Comparison of ENCODE assay signal across 8 worm cellular contexts in genomic region chrV:19189963-19190597, ce11.
TF ChIP-seq lines count a peak whose summit lies in the region.

Gene Y39B6A.3, minus strand, starts transcription at chrV:19190013.
Gene pph-5, plus strand, starts transcription at chrV:19190547.

TF ChIP-seq in whole organism, L1 larva, 84 proteins besides CTCF, POLR2A, EP300 and RAD21 (continues in another document):
- TF ChIP-seq ztf-11 (tag; optimal IDR thresholded peaks at IDR 0.05; lab: Kevin White, UChicago) (no peak), ceh-63 (GFP tag; optimal IDR thresholded peaks at IDR 0.05; lab: Kevin White, UChicago) (no peak), zag-1 (tag; optimal IDR thresholded peaks at IDR 0.05; lab: Kevin White, UChicago) (no peak), isw-1 (GFP tag; IDR thresholded peaks at IDR 0.05; lab: Robert Waterston, UW) (peak; percentile 61), lin-39 (tag; optimal IDR thresholded peaks at IDR 0.05; lab: Kevin White, UChicago) (peak; percentile 23), xbp-1 (tag; optimal IDR thresholded peaks at IDR 0.05; lab: Kevin White, UChicago) (peak; percentile 70), mep-1 (tag; optimal IDR thresholded peaks at IDR 0.05; lab: Kevin White, UChicago) (peak; percentile 44), nhr-237 (tag; optimal IDR thresholded peaks at IDR 0.05; lab: Kevin White, UChicago) (no peak), ceh-82 (tag; optimal IDR thresholded peaks at IDR 0.05; lab: Kevin White, UChicago) (peak in 1 of 3 experiments; percentile 28), pax-3 (tag; optimal IDR thresholded peaks at IDR 0.05; lab: Kevin White, UChicago) (peak; percentile 38), dpl-1 (GFP tag; optimal IDR thresholded peaks at IDR 0.05; lab: Kevin White, UChicago) (peak; percentile 36 to 52 (median 36))

TF ChIP-seq in whole organism, L2 larva, 48 proteins besides CTCF, POLR2A, EP300 and RAD21 (continues in another document):
- TF ChIP-seq lin-39 (tag; optimal IDR thresholded peaks at IDR 0.05; lab: Kevin White, UChicago) (no peak), R02D3.7 (tag; optimal IDR thresholded peaks at IDR 0.05; lab: Kevin White, UChicago) (peak; percentile 95), nhr-12 (tag; optimal IDR thresholded peaks at IDR 0.05; lab: Kevin White, UChicago) (no peak), lin-13 (GFP tag; optimal IDR thresholded peaks at IDR 0.05; lab: Kevin White, UChicago) (peak; percentile 71), elt-3 (tag; optimal IDR thresholded peaks at IDR 0.05; lab: Kevin White, UChicago) (no peak), nhr-129 (tag; optimal IDR thresholded peaks at IDR 0.05; lab: Kevin White, UChicago) (peak; percentile 31), gmeb-1 (tag; optimal IDR thresholded peaks at IDR 0.05; lab: Kevin White, UChicago) (peak; percentile 39), lsy-2 (tag; optimal IDR thresholded peaks at IDR 0.05; lab: Kevin White, UChicago) (peak; percentile 34 to 70), C34F6.9 (tag; optimal IDR thresholded peaks at IDR 0.05; lab: Kevin White, UChicago) (peak; percentile 62), crh-2 (tag; optimal IDR thresholded peaks at IDR 0.05; lab: Kevin White, UChicago) (peak; percentile 44), nhr-23 (tag; optimal IDR thresholded peaks at IDR 0.05; lab: Kevin White, UChicago) (no peak), unc-55 (GFP tag; optimal IDR thresholded peaks at IDR 0.05; lab: Kevin White, UChicago) (peak; percentile 32)

TF ChIP-seq in whole organism, L3 larva, 47 proteins besides CTCF, POLR2A, EP300 and RAD21 (continues in another document):
- TF ChIP-seq lin-39 (tag; optimal IDR thresholded peaks at IDR 0.05; lab: Kevin White, UChicago) (no peak), R02D3.7 (tag; optimal IDR thresholded peaks at IDR 0.05; lab: Kevin White, UChicago) (peak; percentile 97), ceh-82 (tag; optimal IDR thresholded peaks at IDR 0.05; lab: Kevin White, UChicago) (no peak), ceh-28 (tag; optimal IDR thresholded peaks at IDR 0.05; lab: Kevin White, UChicago) (peak; percentile 0), lin-15B (tag; optimal IDR thresholded peaks at IDR 0.05; lab: Kevin White, UChicago) (peak; percentile 74), zag-1 (tag; optimal IDR thresholded peaks at IDR 0.05; lab: Kevin White, UChicago) (no peak), fkh-10 (GFP tag; optimal IDR thresholded peaks at IDR 0.05; lab: Kevin White, UChicago) (peak; percentile 1), pha-4 (tag; optimal IDR thresholded peaks at IDR 0.05; lab: Kevin White, UChicago) (peak; percentile 8), elt-2 (tag; optimal IDR thresholded peaks at IDR 0.05; lab: Kevin White, UChicago) (peak; percentile 25), nfya-1 (tag; optimal IDR thresholded peaks at IDR 0.05; lab: Kevin White, UChicago; ENCODE audit: insufficient read depth) (peak; percentile 23), ceh-16 (tag; optimal IDR thresholded peaks at IDR 0.05; lab: Kevin White, UChicago) (no peak), pqm-1 (tag; optimal IDR thresholded peaks at IDR 0.05; lab: Kevin White, UChicago) (peak; percentile 8)

TF ChIP-seq in whole organism, L4 larva, 104 proteins besides CTCF, POLR2A, EP300 and RAD21 (continues in another document):
- TF ChIP-seq nhr-48 (tag; optimal IDR thresholded peaks at IDR 0.05; lab: Kevin White, UChicago) (no peak), nhr-6 (tag; optimal IDR thresholded peaks at IDR 0.05; lab: Kevin White, UChicago) (no peak), lir-3 (tag; optimal IDR thresholded peaks at IDR 0.05; lab: Kevin White, UChicago) (no peak), fkh-10 (GFP tag; optimal IDR thresholded peaks at IDR 0.05; lab: Kevin White, UChicago) (no peak), spr-3 (GFP tag; optimal IDR thresholded peaks at IDR 0.05; lab: Kevin White, UChicago) (no peak), tra-1 (GFP tag; IDR thresholded peaks at IDR 0.05; lab: Robert Waterston, UW) (no peak), ctbp-1 (GFP tag; IDR thresholded peaks at IDR 0.05; lab: Robert Waterston, UW) (no peak), aha-1 (tag; lab: Kevin White, UChicago) (peak; percentile 24), arid-1 (GFP tag; conservative IDR thresholded peaks at IDR 0.05; lab: Robert Waterston, UW) (no peak), dve-1 (tag; optimal IDR thresholded peaks at IDR 0.05; lab: Kevin White, UChicago; ENCODE audit: insufficient read depth) (peak; percentile 19), R02D3.7 (tag; optimal IDR thresholded peaks at IDR 0.05; lab: Kevin White, UChicago) (peak; percentile 94), daf-12 (tag; optimal IDR thresholded peaks at IDR 0.05; lab: Kevin White, UChicago) (no peak), egl-27 (tag; optimal IDR thresholded peaks at IDR 0.05; lab: Kevin White, UChicago) (no peak)

TF ChIP-seq in whole organism, early embryonic, 17 proteins besides CTCF, POLR2A, EP300 and RAD21:
- TF ChIP-seq F13C5.2 (tag; optimal IDR thresholded peaks at IDR 0.05; lab: Kevin White, UChicago) (peak; percentile 28), pes-1 (GFP tag; IDR thresholded peaks at IDR 0.05; lab: Robert Waterston, UW) (no peak), tbx-11 (GFP tag; IDR thresholded peaks at IDR 0.05; lab: Robert Waterston, UW) (0 out of 2 replicates have a peak, but pooled peaks have one; percentile 11)

TF ChIP-seq in whole organism, late embryonic, 69 proteins besides CTCF, POLR2A, EP300 and RAD21:
- no peak for TF ChIP-seq ceh-24 (tag; optimal IDR thresholded peaks at IDR 0.05; lab: Kevin White, UChicago)
- TF ChIP-seq nfya-1 (tag; optimal IDR thresholded peaks at IDR 0.05; lab: Kevin White, UChicago), result peak; percentile 3
- TF ChIP-seq unc-55 (GFP tag; optimal IDR thresholded peaks at IDR 0.05; lab: Kevin White, UChicago), result no peak
- peak; percentile 36 for TF ChIP-seq unc-42 (tag; optimal IDR thresholded peaks at IDR 0.05; lab: Kevin White, UChicago)

TF ChIP-seq in whole organism, mixed stage, embryonic, 35 proteins besides CTCF, POLR2A, EP300 and RAD21 (continues in another document):
- TF ChIP-seq nhr-237 (tag; optimal IDR thresholded peaks at IDR 0.05; lab: Kevin White, UChicago) (peak; percentile 57), drap-1 (GFP tag; optimal IDR thresholded peaks at IDR 0.05; lab: Kevin White, UChicago) (no peak), cnd-1 (tag; optimal IDR thresholded peaks at IDR 0.05; lab: Kevin White, UChicago) (no peak), ham-2 (GFP tag; optimal IDR thresholded peaks at IDR 0.05; lab: Kevin White, UChicago) (no peak), mab-5 (tag; optimal IDR thresholded peaks at IDR 0.05; lab: Kevin White, UChicago) (no peak), tbx-8 (GFP tag; optimal IDR thresholded peaks at IDR 0.05; lab: Kevin White, UChicago) (no peak), hlh-1 (tag; optimal IDR thresholded peaks at IDR 0.05; lab: Kevin White, UChicago) (no peak), ztf-11 (tag; optimal IDR thresholded peaks at IDR 0.05; lab: Kevin White, UChicago) (no peak), sptf-1 (tag; optimal IDR thresholded peaks at IDR 0.05; lab: Kevin White, UChicago) (peak; percentile 13), mep-1 (tag; optimal IDR thresholded peaks at IDR 0.05; lab: Kevin White, UChicago) (peak; percentile 20), elt-1 (tag; optimal IDR thresholded peaks at IDR 0.05; lab: Kevin White, UChicago; ENCODE audit: borderline replicate concordance, insufficient read depth) (no peak), elt-3 (tag; optimal IDR thresholded peaks at IDR 0.05; lab: Kevin White, UChicago) (no peak), flh-1 (GFP tag; optimal IDR thresholded peaks at IDR 0.05; lab: Kevin White, UChicago) (no peak), lsy-2 (tag; optimal IDR thresholded peaks at IDR 0.05; lab: Kevin White, UChicago) (peak; percentile 13), unc-39 (tag; optimal IDR thresholded peaks at IDR 0.05; lab: Kevin White, UChicago) (no peak), M03D4.4 (tag; optimal IDR thresholded peaks at IDR 0.05; lab: Kevin White, UChicago) (no peak), ces-1 (GFP tag; optimal IDR thresholded peaks at IDR 0.05; lab: Kevin White, UChicago) (peak; percentile 20), nhr-2 (tag; optimal IDR thresholded peaks at IDR 0.05; lab: Kevin White, UChicago) (no peak), ceh-83 (GFP tag; optimal IDR thresholded peaks at IDR 0.05; lab: Kevin White, UChicago) (no peak), zip-8 (tag; optimal IDR thresholded peaks at IDR 0.05; lab: Kevin White, UChicago) (no peak), mls-2 (tag; optimal IDR thresholded peaks at IDR 0.05; lab: Kevin White, UChicago) (no peak), sem-2 (GFP tag; optimal IDR thresholded peaks at IDR 0.05; lab: Kevin White, UChicago) (no peak)

TF ChIP-seq in whole organism, young adult, 124 proteins besides CTCF, POLR2A, EP300 and RAD21:
- peak; percentile 98 for TF ChIP-seq attf-3 (GFP tag; conservative IDR thresholded peaks at IDR 0.05; lab: Robert Waterston, UW)
- peak; percentile 31 for TF ChIP-seq K12H6.12 (tag; optimal IDR thresholded peaks at IDR 0.05; lab: Kevin White, UChicago)
- TF ChIP-seq attf-5 (GFP tag; optimal IDR thresholded peaks at IDR 0.05; lab: Kevin White, UChicago), result peak; percentile 69
- TF ChIP-seq K11D2.4 (GFP tag; IDR thresholded peaks at IDR 0.05; lab: Robert Waterston, UW), result 0 out of 2 replicates have a peak, but pooled peaks have one; percentile 38
- no peak for TF ChIP-seq hlh-12 (tag; optimal IDR thresholded peaks at IDR 0.05; lab: Kevin White, UChicago)
- no peak for TF ChIP-seq snpc-4 (GFP tag; optimal IDR thresholded peaks at IDR 0.05; lab: Kevin White, UChicago)
- TF ChIP-seq snpc-4 (tag; optimal IDR thresholded peaks at IDR 0.05; lab: Kevin White, UChicago), result peak in 1 of 4 experiments; percentile 36
- peak; percentile 36 for TF ChIP-seq lin-40 (tag; optimal IDR thresholded peaks at IDR 0.05; lab: Kevin White, UChicago)
- no peak for TF ChIP-seq ztf-18 (tag; optimal IDR thresholded peaks at IDR 0.05; lab: Kevin White, UChicago)
- no peak for TF ChIP-seq rcor-1 (GFP tag; IDR thresholded peaks at IDR 0.05; lab: Robert Waterston, UW)
- TF ChIP-seq snpc-3.4 (tag; optimal IDR thresholded peaks at IDR 0.05; lab: Kevin White, UChicago), result peak; percentile 25
- TF ChIP-seq cebp-1 (GFP tag; IDR thresholded peaks at IDR 0.05; lab: Robert Waterston, UW), result no peak
- TF ChIP-seq cebp-1 (tag; optimal IDR thresholded peaks at IDR 0.05; lab: Kevin White, UChicago), result peak; percentile 2
